Fruit fly (Drosophila melanogaster): ENCODE data around the gene Imp.

Imp gene

dm6 chrX:10802457-10803378 lies 21.4 kb downstream of the Imp start (continued):
- TF ChIP-seq B-H2 (GFP tag; optimal IDR thresholded peaks at IDR 0.05) (peak; percentile 15), Hsf (GFP tag; optimal IDR thresholded peaks at IDR 0.05) (no peak), CHES-1-like (GFP tag; optimal IDR thresholded peaks at IDR 0.05) (no peak), Fer1 (GFP tag; optimal IDR thresholded peaks at IDR 0.05) (peak; percentile 60), CG6272 (GFP tag; IDR thresholded peaks at IDR 0.05) (no peak), CG3407 (GFP tag; optimal IDR thresholded peaks at IDR 0.05) (peak; percentile 45), ranshi (GFP tag; IDR thresholded peaks at IDR 0.05) (no peak), Fer2 (tag; optimal IDR thresholded peaks at IDR 0.05) (peak; percentile 11), Dip2 (GFP tag; IDR thresholded peaks at IDR 0.05) (no peak), Trl (optimal IDR thresholded peaks at IDR 0.05) (no peak), Trl (GFP tag; optimal IDR thresholded peaks at IDR 0.05) (no peak), z (GFP tag; IDR thresholded peaks at IDR 0.05) (no peak), psq (GFP tag; optimal IDR thresholded peaks at IDR 0.05) (no peak), dmrt11E (tag; optimal IDR thresholded peaks at IDR 0.05) (peak; percentile 68), cas (GFP tag; IDR thresholded peaks at IDR 0.05) (no peak), vvl (GFP tag; IDR thresholded peaks at IDR 0.05) (no peak; the same call in none of the 2 replicates), CG30020 (tag; optimal IDR thresholded peaks at IDR 0.05) (peak; percentile 2), gsb (GFP tag; IDR thresholded peaks at IDR 0.05) (no peak), rib (GFP tag; IDR thresholded peaks at IDR 0.05) (no peak), kah (GFP tag; optimal IDR thresholded peaks at IDR 0.05) (peak; percentile 17), CG12769 (tag; optimal IDR thresholded peaks at IDR 0.05) (no peak), pb (GFP tag; optimal IDR thresholded peaks at IDR 0.05) (no peak), CG8924 (tag; optimal IDR thresholded peaks at IDR 0.05) (peak; percentile 79), tna (GFP tag; IDR thresholded peaks at IDR 0.05; ENCODE audit: partially characterized antibody) (no peak), CG11696 (GFP tag; IDR thresholded peaks at IDR 0.05) (peak; percentile 91), HLH3B (GFP tag; IDR thresholded peaks at IDR 0.05) (peak; percentile 53; the same call in 1 of the 2 replicates), croc (GFP tag; conservative IDR thresholded peaks at IDR 0.05) (peak; percentile 34; the same call in 1 of the 3 replicates), btn (GFP tag; optimal IDR thresholded peaks at IDR 0.05) (no peak), CG9932 (GFP tag; IDR thresholded peaks at IDR 0.05) (no peak), Optix (GFP tag; IDR thresholded peaks at IDR 0.05) (no peak), klu (GFP tag; IDR thresholded peaks at IDR 0.05) (no peak; the same call in 1 of the 2 replicates), CG16779 (GFP tag; IDR thresholded peaks at IDR 0.05) (no peak), zfh1 (GFP tag; IDR thresholded peaks at IDR 0.05) (0 out of 3 replicates have a peak, but pooled peaks have one; percentile 39), ap (GFP tag; IDR thresholded peaks at IDR 0.05) (no peak), jigr1 (GFP tag; IDR thresholded peaks at IDR 0.05) (no peak), CG11093 (GFP tag; IDR thresholded peaks at IDR 0.05) (peak; percentile 36; the same call in 1 of the 3 replicates), fd102C (GFP tag; optimal IDR thresholded peaks at IDR 0.05) (no peak), Usf (GFP tag; optimal IDR thresholded peaks at IDR 0.05) (no peak), bcd (GFP tag; optimal IDR thresholded peaks at IDR 0.05) (no peak), hbn (GFP tag; IDR thresholded peaks at IDR 0.05; ENCODE audit: partially characterized antibody) (no peak), sens-2 (GFP tag; IDR thresholded peaks at IDR 0.05) (no peak), B-H1 (GFP tag; IDR thresholded peaks at IDR 0.05) (peak; percentile 27; the same call in 1 of the 3 replicates), C15 (GFP tag; IDR thresholded peaks at IDR 0.05) (no peak), Dfd (GFP tag; optimal IDR thresholded peaks at IDR 0.05) (no peak), otp (GFP tag; IDR thresholded peaks at IDR 0.05) (no peak), CG6791 (GFP tag; IDR thresholded peaks at IDR 0.05; ENCODE audit: partially characterized antibody) (no peak), Drgx (GFP tag; IDR thresholded peaks at IDR 0.05) (peak; percentile 22; the same call in 1 of the 2 replicates), chinmo (GFP tag; IDR thresholded peaks at IDR 0.05; ENCODE audit: partially characterized antibody) (no peak), CG8388 (GFP tag; optimal IDR thresholded peaks at IDR 0.05) (peak; percentile 74), odd (GFP tag; optimal IDR thresholded peaks at IDR 0.05) (peak; percentile 69)
